Worm (Caenorhabditis elegans) whole organism, L4 larva: ENCODE measurements around the gene F44E2.3.

Experiments used
- F37D6.2 ChIP-seq: sonication (generic microtip); optimal IDR thresholded peaks from 2 replicates; lab custom pipeline; 2016; ENCODE audit warnings: mild to moderate bottlenecking, missing genetic modification characterization, missing compliant biosample characterization
- Y105C5A.15 ChIP-seq: fragments of 200-800 bp; sonication (Bioruptor generic); IDR thresholded peaks from 2 replicates; pipeline ENCODE4 v1.3.6; 2022; ENCODE audit warnings: missing genetic modification characterization, missing compliant biosample characterization
- Y5F2A.4 ChIP-seq: fragments of 200-800 bp; sonication (Bioruptor generic); optimal IDR thresholded peaks from 2 replicates; lab custom pipeline; 2018; ENCODE audit warnings: mild to moderate bottlenecking, missing genetic modification characterization, missing compliant biosample characterization
- Y75B8A.6 ChIP-seq: fragments of 200-800 bp; sonication (Bioruptor generic); IDR thresholded peaks from 2 replicates; pipeline ENCODE4 v1.3.6; 2022; ENCODE audit warnings: missing genetic modification reagents, missing genetic modification characterization, missing compliant biosample characterization
- aha-1 ChIP-seq: fragments of 150-350 bp; peaks from one replicate; lab custom pipeline; 2014; ENCODE audit warnings: missing biosample characterization, missing genetic modification characterization
- attf-4 ChIP-seq: sonication (generic microtip); optimal IDR thresholded peaks from 3 replicates; lab custom pipeline; 2017; ENCODE audit warnings: missing biosample characterization, missing genetic modification characterization
- ceh-20 ChIP-seq: fragments of 200-800 bp; sonication (Bioruptor generic); IDR thresholded peaks from 2 replicates; pipeline ENCODE4 v1.3.6; 2022; ENCODE audit warnings: missing genetic modification reagents, missing genetic modification characterization, missing compliant biosample characterization
- ceh-28 ChIP-seq: fragments of 150-350 bp; optimal IDR thresholded peaks from 2 replicates; lab custom pipeline; 2014; ENCODE audit warnings: missing biosample characterization, missing genetic modification reagents, missing genetic modification characterization
- ceh-44 ChIP-seq: fragments of 200-800 bp; sonication (Bioruptor generic); IDR thresholded peaks from 2 replicates; pipeline ENCODE4 v1.3.6; 2022; ENCODE audit warnings: missing genetic modification reagents, missing genetic modification characterization, missing compliant biosample characterization
- ceh-82 ChIP-seq: sonication (generic microtip); optimal IDR thresholded peaks from 2 replicates; lab custom pipeline; 2017; ENCODE audit warnings: missing biosample characterization, missing genetic modification characterization
- ctbp-1 ChIP-seq: fragments of 200-800 bp; sonication (Bioruptor generic); IDR thresholded peaks from 2 replicates; pipeline ENCODE4 v1.3.6; 2022; ENCODE audit warnings: missing genetic modification reagents, missing genetic modification characterization, missing compliant biosample characterization
- daf-8 ChIP-seq: fragments of 200-800 bp; sonication (Bioruptor generic); IDR thresholded peaks from 2 replicates; pipeline ENCODE4 v1.3.6; 2022; ENCODE audit warnings: missing genetic modification characterization, missing compliant biosample characterization
- dmd-6 ChIP-seq: fragments of 200-800 bp; sonication (Bioruptor generic); IDR thresholded peaks from 2 replicates; pipeline ENCODE4 v1.3.6; 2022; ENCODE audit warnings: missing genetic modification reagents, missing genetic modification characterization, missing compliant biosample characterization
- dpl-1 ChIP-seq: fragments of 150-350 bp; optimal IDR thresholded peaks from 2 replicates; lab custom pipeline; 2014; ENCODE audit warnings: missing biosample characterization, missing genetic modification reagents, missing genetic modification characterization
- duxl-1 ChIP-seq: sonication (generic microtip); optimal IDR thresholded peaks from 2 replicates; lab custom pipeline; 2016; ENCODE audit warnings: mild to moderate bottlenecking, missing genetic modification characterization, moderate library complexity, missing compliant biosample characterization; ENCODE audit not compliant: poor library complexity
- dve-1 ChIP-seq: sonication (generic microtip); optimal IDR thresholded peaks from 2 replicates; lab custom pipeline; 2017; ENCODE audit warnings: antibody characterized with exemption, mild to moderate bottlenecking, missing genetic modification characterization, missing compliant biosample characterization; ENCODE audit not compliant: insufficient read depth
- egl-27 ChIP-seq: sonication (generic microtip); optimal IDR thresholded peaks from 3 replicates; lab custom pipeline; 2017; ENCODE audit warnings: missing biosample characterization, missing genetic modification reagents, missing genetic modification characterization
- egl-43 ChIP-seq: fragments of 200-800 bp; sonication (Bioruptor generic); IDR thresholded peaks from 2 replicates; pipeline ENCODE4 v1.3.6; 2022; ENCODE audit warnings: missing genetic modification reagents, missing genetic modification characterization, missing compliant biosample characterization
- hlh-11 ChIP-seq: fragments of 200-800 bp; sonication (Bioruptor generic); optimal IDR thresholded peaks from 2 replicates; lab custom pipeline; 2018; ENCODE audit warnings: mild to moderate bottlenecking, missing genetic modification characterization, missing compliant biosample characterization
- hlh-30 ChIP-seq: sonication (generic microtip); optimal IDR thresholded peaks from 2 replicates; lab custom pipeline; 2017; ENCODE audit warnings: antibody characterized with exemption, mild to moderate bottlenecking, missing genetic modification characterization, missing compliant biosample characterization; ENCODE audit not compliant: insufficient read depth
- hmg-1.1 ChIP-seq: fragments of 200-800 bp; sonication (Bioruptor generic); IDR thresholded peaks from 2 replicates; pipeline ENCODE4 v1.3.6; 2022; ENCODE audit warnings: missing genetic modification reagents, missing genetic modification characterization, missing compliant biosample characterization
- jun-1 ChIP-seq: fragments of 150-350 bp; optimal IDR thresholded peaks from 2 replicates; lab custom pipeline; 2014; ENCODE audit warnings: missing biosample characterization, missing genetic modification reagents, missing genetic modification characterization
- lin-15B ChIP-seq: fragments of 150-350 bp; sonication (generic microtip); optimal IDR thresholded peaks from 3 replicates; lab custom pipeline; 2014; ENCODE audit warnings: missing biosample characterization, missing genetic modification characterization
- lir-3 ChIP-seq: sonication (generic microtip); optimal IDR thresholded peaks from 2 replicates; lab custom pipeline; 2016; ENCODE audit warnings: mild to moderate bottlenecking, missing genetic modification characterization, missing compliant biosample characterization
- lsy-2 ChIP-seq, 2 experiments: fragments of 150-350 bp in 1 of 2; sonication (generic microtip) in 1 of 2; optimal IDR thresholded peaks; 2 replicates each; lab custom pipeline; 2014 to 2017; ENCODE audit warnings: missing biosample characterization in 2 of 2, missing genetic modification characterization in 2 of 2
- mdl-1 ChIP-seq, 2 experiments: fragments of 150-350 bp in 1 of 2; sonication (generic microtip) in 1 of 2; optimal IDR thresholded peaks; 2 replicates each; lab custom pipeline; 2014 to 2017; ENCODE audit warnings: missing biosample characterization in 2 of 2, missing genetic modification characterization in 2 of 2
- mep-1 ChIP-seq: fragments of 150-350 bp; sonication (generic microtip); optimal IDR thresholded peaks from 3 replicates; lab custom pipeline; 2014; ENCODE audit warnings: missing biosample characterization, missing genetic modification characterization
- mes-2 ChIP-seq: sonication (generic microtip); optimal IDR thresholded peaks from 2 replicates; lab custom pipeline; 2016; ENCODE audit warnings: missing genotype, mild to moderate bottlenecking, missing genetic modification characterization, missing compliant biosample characterization; ENCODE audit not compliant: poor library complexity, severe bottlenecking
- mxl-3 ChIP-seq: fragments of 200-800 bp; sonication (Bioruptor generic); optimal IDR thresholded peaks from 2 replicates; lab custom pipeline; 2018; ENCODE audit warnings: mild to moderate bottlenecking, missing genetic modification characterization, missing compliant biosample characterization
- nhr-10 ChIP-seq: fragments of 150-350 bp; optimal IDR thresholded peaks from 2 replicates; lab custom pipeline; 2014; ENCODE audit warnings: missing biosample characterization, missing genetic modification characterization
- nhr-11 ChIP-seq: fragments of 150-350 bp; optimal IDR thresholded peaks from 2 replicates; lab custom pipeline; 2014; ENCODE audit warnings: missing biosample characterization, missing genetic modification characterization
- nhr-111 ChIP-seq: fragments of 200-800 bp; sonication (Bioruptor generic); optimal IDR thresholded peaks from 2 replicates; lab custom pipeline; 2018; ENCODE audit warnings: mild to moderate bottlenecking, missing genetic modification characterization, missing compliant biosample characterization
- nhr-237 ChIP-seq: sonication (generic microtip); optimal IDR thresholded peaks from 2 replicates; lab custom pipeline; 2017; ENCODE audit warnings: missing biosample characterization, missing genetic modification characterization
- nhr-25 ChIP-seq: sonication (generic microtip); optimal IDR thresholded peaks from 2 replicates; lab custom pipeline; 2017; ENCODE audit warnings: missing genetic modification characterization, mild to moderate bottlenecking, missing compliant biosample characterization, antibody characterized with exemption, moderate library complexity, borderline replicate concordance; ENCODE audit not compliant: insufficient read depth
- nhr-28 ChIP-seq: fragments of 150-350 bp; optimal IDR thresholded peaks from 2 replicates; lab custom pipeline; 2014; ENCODE audit warnings: missing biosample characterization, missing genetic modification characterization
- nhr-41 ChIP-seq: fragments of 200-800 bp; sonication (Bioruptor generic); IDR thresholded peaks from 2 replicates; pipeline ENCODE4 v1.3.6; 2022; ENCODE audit warnings: missing genetic modification reagents, missing genetic modification characterization, missing compliant biosample characterization
- nhr-48 ChIP-seq: sonication (generic microtip); optimal IDR thresholded peaks from 2 replicates; lab custom pipeline; 2016; ENCODE audit warnings: mild to moderate bottlenecking, missing genetic modification characterization, missing compliant biosample characterization
- rbr-2 ChIP-seq: sonication (generic microtip); optimal IDR thresholded peaks from 2 replicates; lab custom pipeline; 2016; ENCODE audit warnings: missing genotype, missing genetic modification characterization, missing compliant biosample characterization
- sdz-12 ChIP-seq: fragments of 200-800 bp; sonication (Bioruptor generic); optimal IDR thresholded peaks from 2 replicates; lab custom pipeline; 2018; ENCODE audit warnings: mild to moderate bottlenecking, missing genetic modification characterization, missing compliant biosample characterization
- snpc-1.2 ChIP-seq: fragments of 200-800 bp; sonication (Bioruptor generic); IDR thresholded peaks from 2 replicates; pipeline ENCODE4 v1.3.6; 2022; ENCODE audit warnings: missing genetic modification reagents, missing genetic modification characterization, missing compliant biosample characterization
- snpc-4 ChIP-seq: fragments of 150-350 bp; optimal IDR thresholded peaks from 2 replicates; lab custom pipeline; 2014; ENCODE audit warnings: missing biosample characterization, missing genetic modification characterization
- spr-3 ChIP-seq: fragments of 200-800 bp; sonication (Bioruptor generic); optimal IDR thresholded peaks from 2 replicates; lab custom pipeline; 2018; ENCODE audit warnings: mild to moderate bottlenecking, missing genetic modification characterization, missing compliant biosample characterization
- unc-62 ChIP-seq, 3 experiments: fragments of 150-350 bp in 1 of 3; sonication (generic microtip); optimal IDR thresholded peaks in 2 of 3; peaks in 1 of 3; 1 replicate in 1 of 3; 2 replicates in 2 of 3; lab custom pipeline; 2014 to 2017; ENCODE audit warnings: missing biosample characterization in 3 of 3, missing genetic modification characterization in 3 of 3, missing genetic modification reagents in 3 of 3, missing genotype in 1 of 3
- vab-7 ChIP-seq: fragments of 200-800 bp; sonication (Bioruptor generic); IDR thresholded peaks from 2 replicates; pipeline ENCODE4 v1.3.6; 2022; ENCODE audit warnings: missing genetic modification reagents, missing genetic modification characterization, missing compliant biosample characterization
- zag-1 ChIP-seq: fragments of 150-350 bp; optimal IDR thresholded peaks from 2 replicates; lab custom pipeline; 2014; ENCODE audit warnings: missing biosample characterization, missing genetic modification characterization
- zfp-3 ChIP-seq: fragments of 200-800 bp; sonication (Bioruptor generic); conservative IDR thresholded peaks from 2 replicates; pipeline ENCODE4 v1.3.6; 2022; ENCODE audit warnings: missing genetic modification reagents, missing genetic modification characterization, missing compliant biosample characterization

F44E2.3 gene

ce11 chrIII:8782080-8782479 is 47.0 kb downstream of the F44E2.3 start (continued):
- TF ChIP-seq dpl-1 (GFP tag; lab: Kevin White, UChicago) (peak; percentile 12), spr-3 (GFP tag; lab: Kevin White, UChicago) (no peak), rbr-2 (tag; lab: Kevin White, UChicago) (peak; percentile 1), duxl-1 (no peak), lir-3 (tag; lab: Kevin White, UChicago) (no peak), nhr-11 (tag; lab: Kevin White, UChicago) (peak; percentile 4), ceh-44 (GFP tag; lab: Robert Waterston, UW) (no peak), jun-1 (tag; lab: Kevin White, UChicago) (no peak), ctbp-1 (GFP tag; lab: Robert Waterston, UW) (no peak), Y75B8A.6 (no peak), unc-62 (GFP tag; optimal IDR thresholded peaks at IDR 0.05 in 1 of 2; lab: Kevin White, UChicago) (peak in 1 of 2 experiments; percentile 93), unc-62 (tag; optimal IDR thresholded peaks at IDR 0.05; lab: Kevin White, UChicago) (no peak), zag-1 (no peak), ceh-82 (tag; lab: Kevin White, UChicago) (no peak), nhr-25 (tag; lab: Kevin White, UChicago) (no peak), daf-8 (GFP tag; lab: Robert Waterston, UW) (no peak), zfp-3 (GFP tag; lab: Robert Waterston, UW) (no peak), egl-27 (tag; lab: Kevin White, UChicago) (no peak), hmg-1.1 (no peak)

- TF ChIP-seq nhr-11 (tag; lab: Kevin White, UChicago) (peak; percentile 48), snpc-4 (no peak), mxl-3 (peak; percentile 74), mdl-1 (tag; optimal IDR thresholded peaks at IDR 0.05; lab: Kevin White, UChicago) (peak; percentile 49 to 89), nhr-41 (no peak), egl-43 (no peak), ceh-20 (GFP tag; lab: Robert Waterston, UW) (0 out of 2 replicates have a peak, but pooled peaks have one; percentile 8), mes-2 (tag; lab: Kevin White, UChicago) (peak; percentile 9), dve-1 (tag; lab: Kevin White, UChicago) (peak; percentile 33), nhr-48 (tag; lab: Kevin White, UChicago) (peak; percentile 52), Y5F2A.4 (no peak), hlh-11 (tag; lab: Kevin White, UChicago) (peak; percentile 89), attf-4 (tag; lab: Kevin White, UChicago) (no peak), aha-1 (peak; percentile 18), unc-62 (GFP tag; optimal IDR thresholded peaks at IDR 0.05 in 1 of 2; lab: Kevin White, UChicago) (peak in 1 of 2 experiments; percentile 99), unc-62 (tag; optimal IDR thresholded peaks at IDR 0.05; lab: Kevin White, UChicago) (no peak), ceh-28 (no peak), nhr-237 (no peak), nhr-28 (tag; lab: Kevin White, UChicago) (peak; percentile 81), mep-1 (tag; lab: Kevin White, UChicago) (peak; percentile 50), Y105C5A.15 (GFP tag; lab: Robert Waterston, UW) (no peak), hlh-30 (tag; lab: Kevin White, UChicago) (peak; percentile 84), nhr-111 (GFP tag; lab: Kevin White, UChicago) (no peak), snpc-1.2 (GFP tag; lab: Robert Waterston, UW) (no peak), lin-15B (tag; lab: Kevin White, UChicago) (no peak), hmg-1.1 (no peak), sdz-12 (GFP tag; lab: Kevin White, UChicago) (no peak), F37D6.2 (tag; lab: Kevin White, UChicago) (no peak), dpl-1 (GFP tag; lab: Kevin White, UChicago) (no peak), dmd-6 (GFP tag; lab: Robert Waterston, UW) (peak; percentile 45; the same call in 1 of the 2 replicates), vab-7 (GFP tag; lab: Robert Waterston, UW) (no peak), nhr-10 (tag; lab: Kevin White, UChicago) (no peak), lsy-2 (tag; optimal IDR thresholded peaks at IDR 0.05; lab: Kevin White, UChicago) (peak in 1 of 2 experiments; percentile 43)
- TF ChIP-seq, all 104 proteins: peak for 15
These were observed 48.6 kb downstream of the F44E2.3 start for ce11 chrIII:8780473-8780872.
